Fruit fly (Drosophila melanogaster) whole organism, larva: Measurements from ENCODE around the gene CG33281.

Experiments
- noc ChIP-seq: fragments of 200-800 bp; sonication (Bioruptor generic); optimal IDR thresholded peaks from 3 replicates; lab custom pipeline; 2019; ENCODE audit warnings: missing biosample characterization, mild to moderate bottlenecking, missing genetic modification characterization, moderate library complexity

The CG33281 gene

DNA sequence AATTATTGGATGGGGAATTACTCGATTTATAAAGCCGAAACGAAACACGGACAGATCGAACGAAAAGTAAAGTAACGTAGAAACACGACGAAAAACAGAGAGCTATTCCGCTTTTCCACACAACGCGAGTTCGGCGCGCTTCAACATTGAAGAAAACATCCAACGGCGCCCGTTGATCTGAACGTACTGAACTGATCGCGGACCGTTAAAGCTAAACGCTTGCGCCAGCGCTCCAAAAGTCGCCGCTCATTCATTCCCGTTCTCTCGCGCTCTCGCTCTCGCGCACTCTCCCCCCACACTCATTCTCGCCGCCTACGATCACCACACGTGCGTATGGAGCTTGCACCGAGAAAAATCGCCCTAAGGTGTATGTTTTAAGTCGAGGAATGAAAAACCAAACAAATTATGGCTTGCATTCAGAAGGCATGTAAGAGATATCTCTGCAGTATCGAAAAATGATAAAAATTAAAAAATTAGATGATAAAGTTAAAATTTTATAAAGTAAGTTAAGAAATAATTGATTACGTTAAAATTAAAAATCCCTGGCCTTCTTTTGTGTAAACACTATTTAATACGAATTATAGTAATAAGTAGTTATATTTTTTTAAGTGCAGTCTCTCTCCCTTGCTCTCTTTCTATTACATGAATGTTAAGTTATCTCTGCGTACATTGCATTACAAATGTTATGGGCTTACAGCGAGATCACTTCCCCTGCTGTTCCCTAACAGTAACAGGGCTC, 30.8 kb downstream of the CG33281 start, which contains the start of gene E23:
Gene E23, minus strand, starts transcription at position 188 of the 739 bp plus-strand sequence.
- TF ChIP-seq noc (tag; lab: Kevin White, UChicago) = peak; percentile 97

DNA sequence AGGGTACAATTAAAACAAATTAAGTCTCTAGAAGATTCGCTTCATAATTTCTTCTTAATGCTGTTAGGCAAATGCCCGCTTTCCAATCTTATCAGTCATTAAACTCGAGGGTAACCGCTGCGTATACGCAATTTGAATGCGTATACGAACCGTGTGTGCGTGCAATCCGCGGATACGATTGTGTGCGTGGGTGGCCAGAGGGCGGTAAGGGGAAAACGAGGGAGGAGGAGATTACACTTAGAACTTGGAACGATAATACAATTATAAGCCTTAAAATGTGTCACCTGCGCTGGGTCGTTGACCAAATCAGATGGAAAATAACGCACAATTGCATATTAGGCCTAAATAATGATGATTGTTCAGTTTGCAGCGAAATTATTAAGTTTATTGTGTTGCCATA, 31.8 kb downstream of the CG33281 start:
- no peak for TF ChIP-seq noc (tag; lab: Kevin White, UChicago)

DNA sequence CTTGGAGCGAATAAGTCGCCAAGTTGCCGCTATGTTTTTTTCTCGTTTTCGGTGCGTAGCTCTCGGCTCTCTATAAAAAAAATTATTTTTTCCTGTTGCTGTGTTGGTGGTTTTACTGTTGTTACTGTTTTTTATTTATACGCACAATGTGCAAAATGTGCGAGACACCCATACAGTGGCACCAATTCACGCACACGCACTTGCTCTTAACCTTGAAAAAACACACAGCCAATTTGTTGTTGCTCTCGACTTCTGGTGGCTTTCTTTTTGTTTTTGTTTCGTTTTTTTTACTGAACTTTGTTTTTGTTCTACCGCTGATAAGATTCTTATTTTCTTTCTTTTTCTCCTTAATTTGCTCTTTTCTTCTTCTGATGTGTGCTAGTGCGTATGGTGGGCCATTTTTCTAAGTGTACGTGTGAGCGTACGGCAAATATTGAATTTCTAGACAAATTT, 32.2 kb downstream of the CG33281 start:
- peak; percentile 77 for TF ChIP-seq noc (tag; lab: Kevin White, UChicago)

DNA sequence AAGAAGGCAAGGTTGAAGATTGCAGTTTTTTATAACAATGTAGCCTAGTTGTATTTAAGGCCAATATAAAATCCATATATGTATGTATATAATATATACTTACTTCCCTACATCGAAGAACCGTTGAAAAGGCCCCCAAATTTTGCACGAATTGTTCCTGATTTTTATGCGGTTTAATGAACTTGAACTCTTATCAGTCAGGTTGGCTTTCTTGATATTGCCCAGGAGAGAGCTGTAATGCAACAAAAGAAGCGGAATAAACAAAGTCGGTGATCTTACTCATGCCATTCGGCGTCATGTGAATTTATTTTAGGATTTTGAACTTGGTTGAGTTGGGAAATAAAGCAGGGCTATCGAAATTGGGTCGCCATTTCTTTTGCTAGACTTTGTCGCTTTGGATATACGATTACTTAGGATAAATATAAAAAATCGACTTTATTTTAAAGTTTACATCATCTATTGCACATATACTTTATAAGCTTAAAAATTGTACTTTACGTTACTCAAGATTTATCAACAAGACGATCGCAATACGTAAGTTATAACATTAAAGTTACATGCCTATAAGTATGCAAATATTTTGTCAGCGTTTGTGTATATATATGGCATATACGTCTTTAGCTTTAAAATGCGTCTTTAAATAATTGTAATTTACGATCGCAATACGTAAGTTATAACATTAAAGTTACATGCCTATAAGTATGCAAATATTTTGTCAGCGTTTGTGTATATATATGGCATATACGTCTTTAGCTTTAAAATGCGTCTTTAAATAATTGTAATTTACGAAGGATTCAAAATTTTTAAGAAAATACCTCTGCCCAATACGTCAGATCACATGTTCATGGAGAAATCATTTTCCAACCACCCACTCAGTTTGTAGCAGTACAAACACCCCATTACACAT, 33.0 kb downstream of the CG33281 start, which contains the start of gene CG8838:
Gene CG8838, plus strand, starts transcription at position 857 of the 907 bp plus-strand sequence.
- TF ChIP-seq noc (tag; lab: Kevin White, UChicago) = peak; percentile 60

DNA sequence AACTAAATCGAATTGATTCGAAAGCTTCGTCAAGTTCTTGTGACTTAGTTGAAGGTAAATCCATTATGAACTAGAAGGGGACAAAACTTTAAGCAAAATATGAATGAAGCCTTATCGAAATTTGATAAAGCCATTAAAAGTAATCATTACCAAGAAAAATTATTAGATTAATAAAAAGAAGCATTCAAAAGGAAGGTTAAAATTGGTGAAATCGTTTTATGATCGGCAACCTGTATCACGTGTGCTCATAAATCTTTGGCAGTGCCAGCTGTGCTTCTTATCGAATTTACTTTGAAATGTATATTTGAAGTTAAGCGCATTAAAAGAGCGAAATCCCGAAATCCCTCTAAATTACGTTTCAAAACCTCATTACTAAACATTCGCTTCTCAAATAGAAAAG, 37.8 kb downstream of the CG33281 start:
- no peak for TF ChIP-seq noc (tag; lab: Kevin White, UChicago)

DNA sequence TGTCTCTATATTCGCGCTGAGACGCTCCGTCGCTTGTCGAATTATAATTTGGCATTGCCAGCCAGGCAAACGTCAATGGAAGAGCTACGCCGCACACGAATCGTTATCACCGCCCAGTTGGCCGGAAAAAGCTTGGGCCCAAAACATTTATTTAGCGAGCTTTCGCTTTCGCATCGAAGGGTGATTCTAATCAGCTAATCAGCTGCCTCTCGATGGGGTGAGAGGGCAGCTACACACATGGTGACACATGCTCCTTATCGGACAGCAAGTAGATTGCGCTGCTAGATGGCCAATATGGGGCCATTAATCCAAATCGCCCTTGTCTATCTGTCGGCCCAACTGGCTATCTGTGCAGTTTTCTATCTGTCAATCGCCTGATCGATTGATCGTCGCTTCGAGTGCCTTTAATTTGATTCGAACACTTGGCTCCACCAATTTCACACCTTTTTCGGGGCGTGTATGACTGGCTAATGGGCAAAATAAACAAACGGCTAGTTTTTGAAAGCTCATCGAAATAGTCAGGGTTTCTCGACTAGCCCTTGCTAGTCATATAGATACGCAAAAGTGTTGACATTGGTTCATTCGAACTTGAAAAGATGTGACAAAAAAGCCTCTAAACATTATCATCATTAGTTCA, 42.1 kb downstream of the CG33281 start:
- TF ChIP-seq noc (tag; lab: Kevin White, UChicago) = peak; percentile 84

DNA sequence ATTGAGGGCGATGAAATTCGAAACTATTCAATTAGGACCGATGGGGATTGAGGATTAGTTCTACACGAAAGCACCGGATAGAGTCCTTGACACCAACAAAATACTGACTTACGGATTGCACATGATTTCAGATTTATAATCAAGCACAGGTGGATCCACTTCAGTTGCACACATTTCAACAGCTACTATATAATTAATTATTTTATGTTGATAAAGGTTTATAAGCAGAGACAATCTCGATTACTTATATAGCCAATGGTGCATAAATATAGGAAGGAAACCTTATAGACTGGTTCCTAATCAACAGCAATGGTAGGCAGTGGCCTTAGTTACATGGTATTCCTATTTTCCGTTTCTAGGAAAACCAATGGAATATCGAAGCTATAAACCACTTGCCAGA, 44.4 kb downstream of the CG33281 start:
- TF ChIP-seq noc (tag; lab: Kevin White, UChicago) = no peak

DNA sequence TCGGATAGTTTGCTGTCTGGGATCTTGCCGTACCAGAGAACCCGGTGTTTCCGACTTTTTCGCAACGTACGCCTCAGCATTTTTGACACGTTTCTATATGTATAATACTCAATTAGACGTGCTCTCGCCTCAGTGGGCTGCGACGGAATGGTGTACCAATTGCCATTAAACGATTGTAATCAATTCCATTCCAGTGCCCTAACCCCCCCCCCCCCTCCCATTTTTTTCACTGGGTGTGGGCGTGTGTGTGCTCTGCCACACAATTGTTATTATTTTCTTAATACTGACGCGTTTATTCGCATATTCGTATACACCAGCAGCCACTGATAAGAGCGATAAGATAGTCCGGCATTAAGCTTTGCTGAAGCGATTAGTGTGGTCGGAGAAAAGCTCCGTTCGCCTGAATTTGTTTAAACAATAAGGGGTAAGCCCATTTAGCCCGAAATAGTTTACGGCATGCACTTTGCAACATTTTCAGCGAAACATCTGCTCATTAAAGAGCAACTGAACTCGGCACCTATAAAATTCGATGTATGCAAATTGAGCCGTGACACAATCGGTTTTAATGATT, 45.1 kb downstream of the CG33281 start:
- peak; percentile 66 for TF ChIP-seq noc (tag; lab: Kevin White, UChicago)

DNA sequence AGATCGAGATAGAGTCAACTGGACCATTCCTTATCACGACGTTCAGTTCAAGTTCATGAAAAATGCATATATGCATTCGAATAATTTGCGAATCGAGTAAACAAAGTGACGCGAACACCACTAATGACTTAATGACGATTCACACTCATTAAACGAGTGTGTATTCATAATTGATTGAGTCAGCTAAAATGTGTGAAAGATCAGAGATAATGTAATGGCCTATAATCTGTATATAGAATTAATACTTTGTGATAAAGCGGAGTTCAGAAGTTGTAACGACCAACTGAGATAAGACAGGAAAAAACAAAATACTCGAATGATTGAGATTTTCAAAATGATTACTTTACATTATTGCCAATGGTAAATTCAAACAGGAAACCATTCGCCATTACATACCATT, 45.8 kb downstream of the CG33281 start:
- TF ChIP-seq noc (tag; lab: Kevin White, UChicago) = no peak

DNA sequence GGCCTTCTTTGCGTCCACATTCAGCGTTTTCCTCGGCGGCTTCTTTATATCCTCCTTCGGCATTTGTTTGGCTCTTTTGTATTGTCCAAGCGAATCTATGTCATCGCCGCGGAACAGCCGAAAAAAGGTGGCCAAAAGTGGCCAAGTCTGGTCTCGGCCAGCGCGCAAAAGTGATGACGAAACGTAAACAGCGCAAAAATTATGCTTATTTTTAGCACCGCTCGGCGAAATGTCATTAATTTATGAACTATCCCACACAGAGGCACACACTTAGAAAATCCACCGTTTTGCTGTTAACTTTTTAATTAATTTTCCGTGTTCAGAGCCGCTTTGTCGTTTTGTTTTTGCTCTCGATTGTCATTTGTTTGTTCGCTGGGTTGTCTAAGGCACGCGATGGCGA, 46.9 kb downstream of the CG33281 start:
- no peak for TF ChIP-seq noc (tag; lab: Kevin White, UChicago)

DNA sequence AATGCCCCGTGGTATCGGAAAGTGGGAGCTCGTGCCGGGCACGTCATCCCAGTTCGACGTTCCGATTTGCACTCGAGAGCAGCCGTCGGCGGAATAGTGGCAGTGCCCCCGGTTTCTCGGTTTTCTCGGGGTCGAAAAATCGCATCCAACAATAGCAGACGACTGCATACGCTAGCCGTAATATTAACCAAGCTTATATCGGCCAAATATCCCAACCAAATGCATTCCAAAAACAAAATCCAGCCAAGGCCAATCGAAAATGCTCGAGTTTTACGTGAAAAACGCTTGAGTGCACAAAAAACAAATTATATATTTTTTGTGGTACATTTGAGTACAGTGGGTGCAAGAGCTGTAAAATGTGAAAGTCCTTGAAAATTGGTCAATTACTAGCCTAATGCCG, 47.3 kb downstream of the CG33281 start:
- TF ChIP-seq noc (tag; lab: Kevin White, UChicago) = no peak

DNA sequence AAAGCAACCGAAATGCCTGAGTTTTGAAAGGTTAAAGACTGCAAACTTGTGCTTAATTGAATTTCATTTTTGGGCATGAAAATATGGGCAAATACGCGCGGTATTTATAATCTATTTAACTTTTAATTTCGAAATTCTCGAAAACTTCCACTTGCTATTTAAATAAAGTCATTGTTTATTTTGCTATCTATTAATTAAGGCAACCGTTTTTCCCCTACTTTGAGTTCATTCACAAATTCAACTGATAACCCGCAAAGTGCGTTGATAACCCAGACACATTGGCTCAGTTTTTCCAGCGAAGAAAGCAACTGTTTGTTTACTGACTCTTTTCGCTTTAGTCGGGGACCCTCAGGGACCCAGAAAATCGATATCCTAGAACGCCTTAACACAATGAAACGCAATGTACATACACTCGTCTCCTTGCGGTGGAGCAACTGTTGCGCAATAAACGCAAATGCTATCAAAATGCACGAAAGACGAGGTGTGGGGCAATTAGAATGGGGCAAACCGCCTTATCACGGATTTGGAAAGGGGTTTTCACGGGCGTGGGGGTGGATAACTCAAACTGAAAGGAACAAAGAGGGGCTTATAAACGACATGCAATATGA, 47.8 kb downstream of the CG33281 start:
- TF ChIP-seq noc (tag; lab: Kevin White, UChicago) = no peak

DNA sequence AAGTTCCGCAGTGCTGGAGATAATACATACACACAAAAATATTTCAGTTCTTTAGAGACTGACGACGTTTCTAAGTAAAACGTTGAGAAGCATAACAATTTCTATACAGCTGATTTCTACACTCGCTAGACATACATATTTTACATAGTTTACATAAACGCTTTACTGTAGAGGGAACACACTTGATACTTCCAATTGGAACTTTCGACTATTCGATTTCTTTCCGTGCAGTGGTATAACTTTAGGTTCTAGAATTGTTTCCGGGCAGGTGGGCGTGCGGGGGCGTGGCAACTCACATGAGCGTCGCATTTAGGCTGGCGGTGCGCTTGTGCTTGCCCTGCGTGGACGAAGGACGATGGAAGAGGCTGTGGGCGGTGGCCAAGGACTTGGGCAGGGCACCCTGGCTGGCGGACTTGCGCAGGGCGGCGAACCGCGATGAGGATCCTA, 48.5 kb downstream of the CG33281 start:
- TF ChIP-seq noc (tag; lab: Kevin White, UChicago) = no peak

DNA sequence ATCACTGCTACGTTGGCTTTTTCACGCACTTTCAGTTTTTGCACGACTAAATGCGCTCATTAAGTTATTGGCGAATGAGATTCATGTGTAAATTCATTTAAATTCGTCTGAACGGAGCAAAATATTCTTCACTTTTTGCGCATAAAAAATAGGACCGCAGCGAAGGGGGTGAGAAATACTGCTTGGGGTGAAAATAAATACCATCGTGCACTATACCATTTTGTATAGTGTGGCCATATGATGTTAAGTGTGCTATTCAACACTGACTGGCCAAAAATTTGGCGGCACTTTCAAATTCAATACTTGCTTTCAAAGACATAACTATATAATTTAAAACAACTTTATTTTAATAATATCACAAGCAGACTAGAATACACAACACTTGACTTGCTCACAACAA, 49.2 kb downstream of the CG33281 start, which contains the start of gene GramD1B:
Gene GramD1B, minus strand, starts transcription at position 131 of the 400 bp plus-strand sequence.
- peak; percentile 12 for TF ChIP-seq noc (tag; lab: Kevin White, UChicago)

DNA sequence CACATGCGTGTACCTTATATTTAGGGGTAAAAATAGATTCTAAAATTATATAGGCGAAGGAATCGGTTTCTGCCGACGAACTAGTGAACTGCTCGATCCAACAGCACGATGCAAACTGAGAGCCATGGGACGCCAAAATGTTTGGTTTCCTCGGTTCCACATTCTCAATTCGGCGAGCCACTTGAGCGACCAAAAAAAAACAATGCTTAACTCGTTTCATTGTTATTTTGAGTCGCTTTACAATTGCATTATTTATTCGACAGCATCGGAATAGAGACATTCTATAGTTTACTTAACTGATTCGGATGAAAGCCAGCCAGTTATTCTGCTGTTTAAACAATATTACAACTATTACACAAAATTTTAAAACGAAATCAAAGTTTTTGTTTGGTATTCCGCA, 51.6 kb downstream of the CG33281 start, which contains the start of gene CG15412:
Gene CG15412, minus strand, starts transcription at position 101 of the 400 bp plus-strand sequence.
- TF ChIP-seq noc (tag; lab: Kevin White, UChicago) = no peak
